Worm (Caenorhabditis elegans) whole organism, midembryonic: ENCODE results near the gene Y73C8C.8.

Experiments used
- T22C8.4 ChIP-seq: fragments of 200-800 bp; sonication (Bioruptor generic); IDR thresholded peaks from 2 replicates; pipeline ENCODE4 v1.3.6; 2022; ENCODE audit warnings: missing genetic modification characterization, missing compliant biosample characterization
- cog-1 ChIP-seq: sonication (generic microtip); optimal IDR thresholded peaks from 2 replicates; lab custom pipeline; 2016; ENCODE audit warnings: missing genetic modification characterization, missing compliant biosample characterization
- flt-1 ChIP-seq: fragments of 200-800 bp; sonication (Bioruptor generic); IDR thresholded peaks from 2 replicates; pipeline ENCODE4 v1.3.6; 2022; ENCODE audit warnings: missing genetic modification characterization, missing compliant biosample characterization
- klf-2 ChIP-seq: fragments of 200-800 bp; sonication (Bioruptor generic); conservative IDR thresholded peaks from 2 replicates; pipeline ENCODE4 v1.3.6; 2022; ENCODE audit warnings: missing genetic modification reagents, missing genetic modification characterization, missing compliant biosample characterization
- med-1 ChIP-seq: sonication (generic microtip); optimal IDR thresholded peaks from 2 replicates; lab custom pipeline; 2017; ENCODE audit warnings: missing genetic modification characterization, mild to moderate bottlenecking, missing compliant biosample characterization, antibody characterized with exemption, missing genetic modification reagents; ENCODE audit not compliant: insufficient read depth
- ref-1 ChIP-seq: fragments of 200-800 bp; sonication (Bioruptor generic); conservative IDR thresholded peaks from 2 replicates; pipeline ENCODE4 v1.3.6; 2022; ENCODE audit warnings: missing genetic modification reagents, missing genetic modification characterization, missing compliant biosample characterization
- tab-1 ChIP-seq: fragments of 200-800 bp; sonication (Bioruptor generic); IDR thresholded peaks from 2 replicates; pipeline ENCODE4 v1.3.6; 2022; ENCODE audit warnings: missing genetic modification characterization, missing compliant biosample characterization
- ztf-23 ChIP-seq: fragments of 200-800 bp; sonication (Bioruptor generic); IDR thresholded peaks from 2 replicates; pipeline ENCODE4 v1.3.6; 2022; ENCODE audit warnings: missing genetic modification reagents, missing genetic modification characterization, missing compliant biosample characterization
- ztf-29 ChIP-seq: fragments of 200-800 bp; sonication (Bioruptor generic); IDR thresholded peaks from 2 replicates; pipeline ENCODE4 v1.3.6; 2022; ENCODE audit warnings: missing genetic modification reagents, missing genetic modification characterization, missing compliant biosample characterization

Gene Y73C8C.8

DNA sequence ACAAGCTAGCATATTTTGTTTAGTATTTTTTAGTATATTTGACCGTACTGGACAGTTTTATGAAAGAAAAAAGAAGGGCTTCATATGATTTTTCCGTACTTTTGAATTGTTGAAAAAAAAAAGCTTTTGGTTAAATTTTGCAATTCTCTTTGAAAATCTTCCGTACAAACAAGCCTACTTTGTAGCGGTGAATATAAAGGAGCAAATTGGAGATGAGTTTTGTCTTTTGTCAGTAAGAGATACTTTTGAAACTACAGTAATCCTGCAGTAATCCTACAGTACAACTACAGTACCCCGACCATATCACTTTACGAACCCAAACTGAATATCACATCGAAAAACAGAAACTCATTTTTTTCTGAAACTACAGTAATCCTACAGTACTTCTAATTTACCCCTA is 8.8 kb upstream of the Y73C8C.8 start:
- TF ChIP-seq klf-2 (GFP tag; lab: Robert Waterston, UW) (no peak), ztf-29 (no peak), ztf-23 (no peak), cog-1 (tag; lab: Kevin White, UChicago) (no peak), tab-1 (GFP tag; lab: Robert Waterston, UW) (no peak), med-1 (no peak), flt-1 (GFP tag; lab: Robert Waterston, UW) (no peak), ref-1 (GFP tag; lab: Robert Waterston, UW) (no peak), T22C8.4 (no peak)

DNA sequence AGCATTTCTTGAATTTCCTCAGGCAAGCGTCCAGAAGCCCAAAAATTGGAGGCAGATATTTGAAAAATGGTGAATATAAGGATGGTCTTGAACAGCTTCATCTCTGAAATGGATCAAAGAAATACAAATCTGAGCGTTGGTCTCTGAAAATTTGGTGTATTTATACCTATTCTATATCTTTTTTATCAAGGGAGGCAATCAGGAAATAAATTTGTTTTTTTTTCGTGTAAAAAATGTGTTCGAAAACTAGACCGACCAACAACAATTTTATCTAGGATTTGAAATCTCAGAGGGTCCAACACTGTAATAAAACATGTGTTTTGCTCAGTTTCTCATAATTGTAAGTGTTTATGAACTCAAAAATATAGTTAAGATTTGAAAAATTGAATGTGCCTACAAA is 8.1 kb upstream of the Y73C8C.8 start, which contains the start of gene srt-56:
Gene srt-56, minus strand, starts transcription at position 101 of the 400 bp plus-strand sequence.
- TF ChIP-seq ref-1 (GFP tag; lab: Robert Waterston, UW) (no peak), cog-1 (tag; lab: Kevin White, UChicago) (no peak), klf-2 (GFP tag; lab: Robert Waterston, UW) (no peak), T22C8.4 (no peak), flt-1 (GFP tag; lab: Robert Waterston, UW) (no peak), ztf-29 (no peak), tab-1 (GFP tag; lab: Robert Waterston, UW) (no peak), ztf-23 (no peak), med-1 (no peak)

DNA sequence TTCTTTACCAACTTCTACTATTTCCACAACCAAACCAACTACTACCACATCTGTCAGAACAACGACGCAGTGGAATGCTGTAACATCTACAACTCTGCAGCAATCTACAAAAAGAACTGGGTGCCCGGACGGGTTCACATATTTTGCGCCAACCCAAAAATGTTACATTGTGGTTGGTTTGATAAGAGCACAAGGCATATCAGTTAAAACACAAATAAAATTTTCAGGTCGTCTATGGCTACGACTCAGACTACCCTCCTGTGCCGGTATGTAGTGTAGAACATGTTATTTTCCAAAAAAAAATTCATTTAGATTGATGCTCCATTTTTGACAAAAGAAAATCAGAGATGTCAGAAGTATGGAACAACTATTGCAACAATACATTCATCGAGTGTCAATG is 5.5 kb upstream of the Y73C8C.8 start:
- TF ChIP-seq cog-1 (tag; lab: Kevin White, UChicago) (no peak), med-1 (no peak), T22C8.4 (no peak), flt-1 (GFP tag; lab: Robert Waterston, UW) (no peak), klf-2 (GFP tag; lab: Robert Waterston, UW) (no peak), ztf-23 (no peak), ref-1 (GFP tag; lab: Robert Waterston, UW) (no peak), tab-1 (GFP tag; lab: Robert Waterston, UW) (no peak), ztf-29 (no peak)

DNA sequence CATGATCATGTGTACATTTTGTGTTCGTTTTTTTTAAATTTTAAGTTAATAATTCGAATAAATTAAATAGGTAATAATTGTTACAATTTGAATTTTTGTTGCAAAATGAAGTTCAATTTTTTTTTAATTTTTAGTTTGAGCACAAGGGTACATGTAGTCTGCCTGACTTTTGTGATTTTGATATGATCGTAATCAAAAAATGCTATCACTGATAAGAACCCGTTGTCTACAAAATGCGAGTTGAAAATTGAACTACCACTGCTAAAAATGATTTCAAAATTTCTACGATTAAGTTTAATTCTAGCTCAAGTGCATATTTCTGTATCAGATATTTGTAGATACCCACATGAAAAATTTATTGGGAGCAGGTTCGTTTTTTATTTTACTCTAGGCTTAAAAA is 4.5 kb upstream of the Y73C8C.8 start, which contains the start of gene clec-210:
Gene clec-210, plus strand, starts transcription at position 211 of the 400 bp plus-strand sequence.
- no peak for TF ChIP-seq ztf-29
- TF ChIP-seq flt-1 (GFP tag; lab: Robert Waterston, UW), result no peak
- TF ChIP-seq med-1, result no peak
- TF ChIP-seq ztf-23, result no peak
- TF ChIP-seq cog-1 (tag; lab: Kevin White, UChicago), result no peak
- TF ChIP-seq T22C8.4, result no peak
- no peak for TF ChIP-seq tab-1 (GFP tag; lab: Robert Waterston, UW)
- TF ChIP-seq klf-2 (GFP tag; lab: Robert Waterston, UW), result no peak
- TF ChIP-seq ref-1 (GFP tag; lab: Robert Waterston, UW), result no peak

DNA sequence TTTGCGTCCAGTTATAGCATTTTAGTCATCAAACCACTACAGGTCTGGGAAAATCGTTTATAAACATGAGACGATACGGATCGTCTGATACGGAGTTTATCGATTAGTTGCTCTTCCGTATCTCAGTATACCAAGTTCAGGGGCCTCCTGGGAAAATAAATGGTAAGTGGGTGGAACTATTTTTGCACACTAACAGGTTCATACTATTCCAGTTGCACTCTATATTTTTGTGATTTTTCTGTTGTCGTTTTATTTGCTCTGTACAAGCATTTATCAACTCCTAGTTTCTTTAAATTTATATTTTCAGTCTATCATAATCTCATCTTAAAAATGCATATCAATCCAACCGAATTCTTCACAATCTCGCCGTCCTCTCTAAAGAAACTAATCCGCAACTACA is 1.3 kb upstream of the Y73C8C.8 start, which contains the start of gene Y73C8C.3:
Gene Y73C8C.3, plus strand, starts transcription at position 301 of the 400 bp plus-strand sequence.
- no peak for TF ChIP-seq tab-1 (GFP tag; lab: Robert Waterston, UW)
- TF ChIP-seq T22C8.4, result no peak
- no peak for TF ChIP-seq cog-1 (tag; lab: Kevin White, UChicago)
- TF ChIP-seq ref-1 (GFP tag; lab: Robert Waterston, UW), result no peak
- no peak for TF ChIP-seq ztf-23
- TF ChIP-seq ztf-29, result no peak
- TF ChIP-seq flt-1 (GFP tag; lab: Robert Waterston, UW), result no peak
- TF ChIP-seq med-1, result no peak
- no peak for TF ChIP-seq klf-2 (GFP tag; lab: Robert Waterston, UW)

DNA sequence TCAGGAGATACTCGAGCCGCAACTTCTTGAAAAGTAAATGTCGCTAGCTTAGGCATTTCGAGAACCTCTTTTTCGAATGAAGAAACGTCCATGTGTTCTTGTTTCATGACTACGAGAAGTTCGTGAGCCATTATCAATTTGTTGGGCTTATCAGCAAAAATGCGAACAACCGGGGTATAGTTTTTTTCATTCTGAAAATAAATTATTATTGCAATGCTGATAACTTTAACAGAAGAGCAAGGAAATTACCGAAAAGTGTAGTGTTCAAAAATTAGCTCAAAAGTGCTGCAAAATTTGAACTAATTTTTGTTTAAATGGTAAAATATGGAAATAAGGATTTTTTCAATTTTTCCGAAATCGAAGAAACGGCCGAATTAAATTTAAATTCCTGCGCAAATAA is 1.5 kb downstream of the Y73C8C.8 start:
- TF ChIP-seq ztf-29 (no peak), cog-1 (tag; lab: Kevin White, UChicago) (no peak), med-1 (no peak), klf-2 (GFP tag; lab: Robert Waterston, UW) (no peak), ref-1 (GFP tag; lab: Robert Waterston, UW) (no peak), tab-1 (GFP tag; lab: Robert Waterston, UW) (no peak), flt-1 (GFP tag; lab: Robert Waterston, UW) (no peak), ztf-23 (no peak), T22C8.4 (no peak)

DNA sequence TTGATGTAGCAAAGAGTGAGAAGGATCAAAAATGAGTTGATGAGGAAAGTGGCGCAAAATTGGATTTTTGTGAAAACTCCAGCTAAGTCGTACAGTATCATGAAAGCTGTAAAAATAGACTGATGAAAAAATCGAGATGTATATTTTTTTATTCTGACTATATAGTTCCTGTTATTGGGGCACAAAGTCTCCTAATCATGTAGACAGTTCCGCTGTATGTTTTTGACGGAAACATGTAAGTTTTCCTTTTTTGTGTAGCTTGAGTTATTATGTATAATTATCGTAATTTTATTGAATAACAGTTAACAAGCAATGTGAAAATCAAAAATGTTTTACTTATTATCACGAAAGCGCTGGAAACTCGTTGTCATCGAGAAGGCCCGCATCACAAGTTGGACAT is 6.2 kb downstream of the Y73C8C.8 start, which contains the start of gene str-68:
Gene str-68, minus strand, starts transcription at position 101 of the 400 bp plus-strand sequence.
- no peak for TF ChIP-seq klf-2 (GFP tag; lab: Robert Waterston, UW)
- TF ChIP-seq ref-1 (GFP tag; lab: Robert Waterston, UW), result no peak
- no peak for TF ChIP-seq tab-1 (GFP tag; lab: Robert Waterston, UW)

DNA sequence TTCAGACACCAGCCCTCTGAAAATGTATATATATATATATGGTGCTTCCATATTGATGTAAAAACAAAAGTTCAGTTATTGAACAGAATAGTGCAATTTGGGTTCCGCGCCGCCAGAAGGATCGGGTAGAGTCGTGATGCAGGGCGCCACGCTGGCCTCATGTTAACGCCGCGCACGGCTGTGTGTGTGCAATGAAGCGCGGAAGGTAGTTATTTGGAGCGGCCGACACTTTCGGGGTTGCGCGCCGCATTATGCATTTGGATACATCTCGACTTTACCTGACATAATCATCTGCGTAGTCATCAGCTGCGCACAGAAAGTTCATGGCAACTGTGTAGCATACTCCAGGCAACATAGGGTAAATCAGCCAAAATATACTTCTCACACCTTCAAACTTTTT is 6.9 kb downstream of the Y73C8C.8 start:
- TF ChIP-seq ztf-29, result no peak
- TF ChIP-seq flt-1 (GFP tag; lab: Robert Waterston, UW), result no peak
- TF ChIP-seq ref-1 (GFP tag; lab: Robert Waterston, UW), result no peak

DNA sequence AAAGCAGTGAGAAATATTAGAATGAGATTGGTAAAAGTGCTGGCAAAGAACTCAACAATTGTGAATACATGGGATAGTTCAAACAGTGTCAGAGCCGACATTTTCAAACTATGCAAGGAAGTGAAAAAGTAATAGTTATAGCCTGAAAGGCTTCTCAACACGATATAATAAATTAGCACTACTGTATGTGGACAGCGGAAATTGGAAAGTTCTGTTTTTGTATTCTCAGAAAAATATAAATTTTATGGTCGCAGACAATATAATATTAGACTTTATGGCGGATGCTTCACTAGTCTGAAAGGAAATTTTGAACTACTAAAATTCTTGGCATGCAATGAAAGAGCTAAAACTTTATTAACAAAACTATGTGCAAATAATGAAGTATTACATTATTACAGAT is 7.8 kb downstream of the Y73C8C.8 start, which contains the start of gene str-69:
Gene str-69, minus strand, starts transcription at position 101 of the 400 bp plus-strand sequence.
- TF ChIP-seq ztf-23, result no peak
- TF ChIP-seq flt-1 (GFP tag; lab: Robert Waterston, UW), result no peak
- no peak for TF ChIP-seq tab-1 (GFP tag; lab: Robert Waterston, UW)
- TF ChIP-seq klf-2 (GFP tag; lab: Robert Waterston, UW), result no peak
- no peak for TF ChIP-seq T22C8.4
- no peak for TF ChIP-seq ref-1 (GFP tag; lab: Robert Waterston, UW)
- no peak for TF ChIP-seq ztf-29
- no peak for TF ChIP-seq cog-1 (tag; lab: Kevin White, UChicago)

DNA sequence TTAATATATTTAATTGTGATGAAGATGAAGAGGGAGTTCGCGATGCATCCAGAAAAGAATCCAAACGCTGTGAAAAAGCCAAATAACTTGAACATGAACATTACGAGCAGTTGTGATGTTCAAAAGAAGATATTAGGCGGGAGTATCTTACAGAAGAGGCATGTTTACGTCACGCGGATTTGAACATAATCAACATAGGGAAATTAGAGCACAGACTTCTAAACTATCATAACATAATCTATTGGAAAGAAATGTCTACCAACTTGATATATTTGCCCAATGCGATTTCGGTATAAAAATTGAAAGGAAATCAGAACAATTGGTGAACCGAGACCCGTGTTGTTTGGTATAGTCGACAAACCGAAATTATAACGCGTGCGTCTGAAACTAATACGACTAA is 9.5 kb downstream of the Y73C8C.8 start, which contains the start of gene str-66:
Gene str-66, minus strand, starts transcription at position 101 of the 400 bp plus-strand sequence.
- TF ChIP-seq tab-1 (GFP tag; lab: Robert Waterston, UW), result no peak
- TF ChIP-seq klf-2 (GFP tag; lab: Robert Waterston, UW), result no peak
- no peak for TF ChIP-seq T22C8.4
- no peak for TF ChIP-seq med-1
- TF ChIP-seq ref-1 (GFP tag; lab: Robert Waterston, UW), result no peak
- no peak for TF ChIP-seq ztf-23
- TF ChIP-seq ztf-29, result no peak
- no peak for TF ChIP-seq flt-1 (GFP tag; lab: Robert Waterston, UW)
- no peak for TF ChIP-seq cog-1 (tag; lab: Kevin White, UChicago)
